Worm (Caenorhabditis elegans) whole organism, midembryonic: ENCODE data around the gene cest-5.2.
"Not testable (repeated sequence)": the region's sequence is repeated elsewhere in the genome, so short reads cannot be mapped to it uniquely, and the experiment has no call there.

Experiments used
- T22C8.4 ChIP-seq: fragments of 200-800 bp; sonication (Bioruptor generic); IDR thresholded peaks from 2 replicates; pipeline ENCODE4 v1.3.6; 2022; ENCODE audit warnings: missing genetic modification characterization, missing compliant biosample characterization
- cog-1 ChIP-seq: sonication (generic microtip); optimal IDR thresholded peaks from 2 replicates; lab custom pipeline; 2016; ENCODE audit warnings: missing genetic modification characterization, missing compliant biosample characterization
- flt-1 ChIP-seq: fragments of 200-800 bp; sonication (Bioruptor generic); IDR thresholded peaks from 2 replicates; pipeline ENCODE4 v1.3.6; 2022; ENCODE audit warnings: missing genetic modification characterization, missing compliant biosample characterization
- klf-2 ChIP-seq: fragments of 200-800 bp; sonication (Bioruptor generic); conservative IDR thresholded peaks from 2 replicates; pipeline ENCODE4 v1.3.6; 2022; ENCODE audit warnings: missing genetic modification reagents, missing genetic modification characterization, missing compliant biosample characterization
- med-1 ChIP-seq: sonication (generic microtip); optimal IDR thresholded peaks from 2 replicates; lab custom pipeline; 2017; ENCODE audit warnings: missing genetic modification characterization, mild to moderate bottlenecking, missing compliant biosample characterization, antibody characterized with exemption, missing genetic modification reagents; ENCODE audit not compliant: insufficient read depth
- ref-1 ChIP-seq: fragments of 200-800 bp; sonication (Bioruptor generic); conservative IDR thresholded peaks from 2 replicates; pipeline ENCODE4 v1.3.6; 2022; ENCODE audit warnings: missing genetic modification reagents, missing genetic modification characterization, missing compliant biosample characterization
- tab-1 ChIP-seq: fragments of 200-800 bp; sonication (Bioruptor generic); IDR thresholded peaks from 2 replicates; pipeline ENCODE4 v1.3.6; 2022; ENCODE audit warnings: missing genetic modification characterization, missing compliant biosample characterization
- ztf-23 ChIP-seq: fragments of 200-800 bp; sonication (Bioruptor generic); IDR thresholded peaks from 2 replicates; pipeline ENCODE4 v1.3.6; 2022; ENCODE audit warnings: missing genetic modification reagents, missing genetic modification characterization, missing compliant biosample characterization
- ztf-29 ChIP-seq: fragments of 200-800 bp; sonication (Bioruptor generic); IDR thresholded peaks from 2 replicates; pipeline ENCODE4 v1.3.6; 2022; ENCODE audit warnings: missing genetic modification reagents, missing genetic modification characterization, missing compliant biosample characterization

Gene cest-5.2

DNA sequence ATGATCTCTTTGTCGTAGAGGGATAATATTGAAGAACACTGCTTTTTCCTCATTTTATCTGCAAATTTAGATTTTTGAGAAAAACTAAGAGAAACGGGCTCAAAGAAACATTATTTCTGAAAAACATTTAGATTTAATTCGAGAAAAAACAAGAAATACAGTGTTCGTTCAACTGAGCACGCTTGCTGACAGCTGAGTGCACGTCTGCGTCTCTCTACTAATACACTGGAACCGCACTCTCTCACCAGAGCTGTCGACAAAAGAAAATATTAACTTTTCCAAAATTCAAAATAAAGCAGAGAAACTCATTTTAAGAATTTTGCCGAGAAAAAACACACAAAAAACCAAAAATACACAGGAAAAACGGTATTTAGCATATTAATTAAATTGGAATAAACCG is 14.4 kb downstream of the cest-5.2 start, which contains the start of gene drh-1:
Gene drh-1 (minus strand): TSS at position 58 of the 400 bp plus-strand sequence.
- TF ChIP-seq klf-2 (GFP tag; lab: Robert Waterston, UW) (no peak), ztf-29 (GFP tag; lab: Robert Waterston, UW) (no peak), med-1 (no peak), cog-1 (no peak), flt-1 (GFP tag; lab: Robert Waterston, UW) (no peak), ref-1 (GFP tag; lab: Robert Waterston, UW) (no peak), T22C8.4 (GFP tag; lab: Robert Waterston, UW) (no peak), ztf-23 (no peak), tab-1 (GFP tag; lab: Robert Waterston, UW) (no peak)

DNA sequence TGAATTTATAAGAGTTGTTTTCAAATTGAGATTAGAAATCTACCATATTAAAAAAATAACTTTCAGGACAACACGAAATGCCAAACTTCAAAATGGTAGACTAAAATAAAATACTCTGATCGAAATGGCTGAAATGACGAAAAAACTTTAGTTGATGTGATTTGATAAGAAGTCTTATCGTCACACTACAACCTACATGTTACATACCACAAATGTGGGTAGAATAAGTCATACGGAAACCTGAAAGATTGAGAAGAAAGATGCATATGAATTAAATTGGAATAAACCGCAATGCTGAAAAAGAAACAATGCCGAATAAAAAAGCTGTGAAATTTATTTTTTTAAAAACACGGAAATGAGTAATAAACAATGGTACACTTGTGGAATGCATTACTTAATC is 20.7 kb downstream of the cest-5.2 start:
- no peak for TF ChIP-seq med-1
- TF ChIP-seq cog-1: no peak
- TF ChIP-seq ztf-29 (GFP tag; lab: Robert Waterston, UW): no peak
- TF ChIP-seq T22C8.4 (GFP tag; lab: Robert Waterston, UW): no peak
- no peak for TF ChIP-seq klf-2 (GFP tag; lab: Robert Waterston, UW)
- TF ChIP-seq flt-1 (GFP tag; lab: Robert Waterston, UW): no peak
- no peak for TF ChIP-seq ztf-23
- no peak for TF ChIP-seq tab-1 (GFP tag; lab: Robert Waterston, UW)
- no peak for TF ChIP-seq ref-1 (GFP tag; lab: Robert Waterston, UW)

DNA sequence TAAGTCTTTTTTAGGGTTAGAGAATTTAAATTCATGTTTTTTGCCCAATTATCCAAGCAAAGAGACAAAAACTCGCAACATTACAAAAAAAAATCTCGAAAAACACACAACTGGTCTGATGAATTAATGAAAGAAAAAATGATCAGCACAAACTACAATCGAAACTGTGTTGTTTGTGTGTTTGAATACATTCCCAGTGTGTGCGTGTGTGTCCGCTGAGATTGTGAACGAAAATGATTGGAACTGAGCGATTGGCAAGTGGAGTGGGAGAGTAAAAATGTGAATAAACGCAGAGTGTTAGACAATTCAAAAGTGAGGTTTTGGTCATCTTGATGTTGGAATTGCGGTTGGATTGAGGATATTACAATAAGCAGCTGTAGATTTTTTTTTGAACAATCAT is 21.1 kb downstream of the cest-5.2 start:
- no peak for TF ChIP-seq ref-1 (GFP tag; lab: Robert Waterston, UW)
- no peak for TF ChIP-seq flt-1 (GFP tag; lab: Robert Waterston, UW)
- TF ChIP-seq med-1: no peak
- no peak for TF ChIP-seq klf-2 (GFP tag; lab: Robert Waterston, UW)
- TF ChIP-seq tab-1 (GFP tag; lab: Robert Waterston, UW): no peak
- no peak for TF ChIP-seq T22C8.4 (GFP tag; lab: Robert Waterston, UW)
- TF ChIP-seq ztf-29 (GFP tag; lab: Robert Waterston, UW): no peak
- no peak for TF ChIP-seq ztf-23
- no peak for TF ChIP-seq cog-1

DNA sequence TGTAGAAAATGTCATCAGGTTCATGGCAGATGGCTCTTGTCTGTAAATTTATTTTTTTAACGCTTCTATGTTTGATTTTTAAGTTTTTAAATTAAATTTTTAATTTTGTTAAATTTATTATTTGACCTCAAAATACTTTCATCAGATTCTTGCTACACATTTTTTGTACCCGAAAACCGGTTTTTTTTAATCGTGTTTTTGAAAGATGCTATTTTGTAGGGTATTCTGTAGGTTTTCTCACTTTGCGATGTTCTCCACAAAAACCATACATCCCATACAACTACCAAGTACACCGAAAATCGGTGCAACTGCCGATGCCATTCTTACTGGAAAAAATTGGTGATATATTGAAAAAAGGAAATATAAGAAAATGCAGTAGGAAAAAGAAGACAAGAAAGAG is 21.9 kb downstream of the cest-5.2 start, which contains the start of gene nstp-2:
Gene nstp-2 (minus strand): TSS at position 326 of the 400 bp plus-strand sequence.
- TF ChIP-seq ref-1 (GFP tag; lab: Robert Waterston, UW) (no peak), tab-1 (GFP tag; lab: Robert Waterston, UW) (no peak), flt-1 (GFP tag; lab: Robert Waterston, UW) (no peak), ztf-29 (GFP tag; lab: Robert Waterston, UW) (no peak), T22C8.4 (GFP tag; lab: Robert Waterston, UW) (no peak), klf-2 (GFP tag; lab: Robert Waterston, UW) (no peak), ztf-23 (no peak), med-1 (no peak), cog-1 (no peak)

DNA sequence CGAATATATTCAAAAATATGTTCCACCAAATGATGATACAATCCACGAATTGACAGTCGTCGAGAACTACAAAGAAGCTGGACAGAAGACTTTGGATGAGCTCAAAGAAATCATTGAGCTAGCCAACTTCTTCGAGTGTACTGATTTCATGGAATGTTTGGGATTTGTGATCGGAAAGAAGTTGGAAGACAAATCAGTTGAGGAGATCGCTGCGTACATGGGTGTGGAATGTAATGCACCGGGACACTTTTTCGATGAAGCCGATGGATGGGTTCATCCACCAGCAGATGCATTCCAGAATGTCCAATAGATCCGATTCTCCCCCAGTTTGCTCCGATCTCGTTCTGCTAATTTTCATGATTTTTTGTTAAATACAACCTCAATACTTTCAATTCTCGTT is 24.2 kb downstream of the cest-5.2 start:
- TF ChIP-seq klf-2 (GFP tag; lab: Robert Waterston, UW) (no peak), cog-1 (no peak), tab-1 (GFP tag; lab: Robert Waterston, UW) (no peak), ztf-23 (no peak), T22C8.4 (GFP tag; lab: Robert Waterston, UW) (no peak), ztf-29 (GFP tag; lab: Robert Waterston, UW) (no peak), med-1 (no peak), ref-1 (GFP tag; lab: Robert Waterston, UW) (no peak), flt-1 (GFP tag; lab: Robert Waterston, UW) (no peak)

DNA sequence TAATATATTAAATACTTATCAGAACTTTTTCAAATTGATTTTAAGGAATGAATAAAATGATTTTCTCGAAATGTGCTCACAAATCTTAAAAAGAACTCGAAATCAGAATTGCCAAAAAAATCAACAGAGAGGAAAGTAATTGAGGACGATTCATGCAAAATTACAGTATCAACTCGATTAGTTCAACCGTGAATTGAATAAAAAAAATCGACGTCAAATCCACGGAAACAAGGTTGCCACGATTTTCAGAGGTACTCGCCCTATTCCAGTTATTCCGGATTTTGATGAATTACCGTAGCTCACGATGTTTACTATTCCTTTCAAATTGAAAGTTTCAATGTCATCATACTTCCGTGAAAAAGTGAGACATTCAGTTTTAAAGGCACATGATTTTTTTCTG is 25.3 kb downstream of the cest-5.2 start, which contains the start of gene F15B10.3:
Gene F15B10.3 (plus strand): TSS at position 301 of the 400 bp plus-strand sequence.
- TF ChIP-seq ref-1 (GFP tag; lab: Robert Waterston, UW) (no peak), tab-1 (GFP tag; lab: Robert Waterston, UW) (no peak), cog-1 (no peak), med-1 (no peak), klf-2 (GFP tag; lab: Robert Waterston, UW) (no peak), flt-1 (GFP tag; lab: Robert Waterston, UW) (no peak), T22C8.4 (GFP tag; lab: Robert Waterston, UW) (no peak), ztf-29 (GFP tag; lab: Robert Waterston, UW) (no peak), ztf-23 (no peak)

DNA sequence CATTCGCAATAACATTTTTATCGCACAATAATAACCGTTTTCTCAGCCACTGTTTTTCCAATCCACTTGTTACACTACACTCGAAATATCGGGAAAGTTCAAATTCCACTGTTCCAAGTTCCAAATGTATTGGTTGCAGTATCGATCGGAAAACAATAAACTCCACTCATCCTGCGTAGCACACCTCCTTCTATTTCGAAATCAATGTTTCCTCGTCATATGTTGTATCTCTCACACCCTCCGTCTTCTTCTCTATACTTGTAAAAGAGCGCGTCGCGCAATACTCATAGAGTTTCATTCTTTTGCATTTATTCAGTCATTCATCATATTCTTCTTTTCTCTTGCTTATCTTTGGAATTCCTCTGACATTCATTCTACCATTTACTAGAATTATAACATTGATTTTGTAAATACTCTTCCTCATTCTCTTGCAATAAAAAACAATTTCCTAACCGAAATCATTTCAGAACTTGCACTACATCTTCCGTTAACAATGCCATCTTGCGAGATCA is 26.5 kb downstream of the cest-5.2 start, which contains the start of gene sup-36:
Gene sup-36 (plus strand): TSS at position 462 of the 512 bp plus-strand sequence.
- TF ChIP-seq med-1: no peak
- peak; percentile 49 for TF ChIP-seq T22C8.4 (GFP tag; lab: Robert Waterston, UW)

DNA sequence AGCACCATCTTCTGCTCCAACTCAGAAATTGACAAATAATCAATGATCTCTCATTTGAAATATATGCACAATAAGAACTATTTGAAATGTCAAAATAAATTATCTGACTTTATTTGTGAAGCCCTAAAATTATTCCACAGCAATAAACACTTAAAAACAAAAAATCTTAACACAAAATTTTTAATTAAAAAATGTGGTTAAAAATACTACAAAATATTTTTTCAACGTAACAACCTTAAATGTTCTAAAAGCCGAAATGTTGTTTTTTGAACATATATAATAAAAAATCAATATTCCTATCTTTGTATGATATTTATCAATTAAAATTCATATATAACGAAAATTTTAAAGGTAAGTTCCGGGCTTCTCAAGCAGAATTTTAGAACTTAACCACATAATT is 28.3 kb downstream of the cest-5.2 start, which contains the start of gene F38A5.8:
Gene F38A5.8 (plus strand): TSS at position 301 of the 400 bp plus-strand sequence.
- TF ChIP-seq ztf-29 (GFP tag; lab: Robert Waterston, UW) (no peak), klf-2 (GFP tag; lab: Robert Waterston, UW) (no peak), ztf-23 (no peak), ref-1 (GFP tag; lab: Robert Waterston, UW) (no peak), cog-1 (no peak), tab-1 (GFP tag; lab: Robert Waterston, UW) (no peak), med-1 (no peak), T22C8.4 (GFP tag; lab: Robert Waterston, UW) (no peak), flt-1 (GFP tag; lab: Robert Waterston, UW) (no peak)

DNA sequence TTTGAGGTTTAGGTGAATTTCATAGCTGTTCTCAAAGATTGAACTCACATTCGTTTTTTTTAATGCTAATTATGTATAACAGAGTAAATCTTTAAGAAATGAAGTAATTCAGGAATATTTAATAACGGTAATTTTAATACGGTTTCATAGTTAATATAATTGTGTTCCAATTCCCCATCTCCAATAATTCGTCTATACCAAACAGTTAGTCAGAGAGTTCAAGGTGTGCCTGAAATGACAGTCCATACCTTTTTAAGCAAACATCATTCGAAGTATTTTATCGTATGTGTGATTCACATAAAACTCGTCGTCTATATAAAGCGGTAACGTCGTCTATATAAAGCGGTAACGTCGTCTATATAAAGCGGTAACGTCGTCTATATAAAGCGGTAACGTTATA is 29.0 kb downstream of the cest-5.2 start, which contains the start of gene nspb-5:
Gene nspb-5 (plus strand): TSS at position 301 of the 400 bp plus-strand sequence.
- not testable (repeated sequence) for TF ChIP-seq ztf-23; tab-1 (GFP tag; lab: Robert Waterston, UW); T22C8.4 (GFP tag; lab: Robert Waterston, UW)

DNA sequence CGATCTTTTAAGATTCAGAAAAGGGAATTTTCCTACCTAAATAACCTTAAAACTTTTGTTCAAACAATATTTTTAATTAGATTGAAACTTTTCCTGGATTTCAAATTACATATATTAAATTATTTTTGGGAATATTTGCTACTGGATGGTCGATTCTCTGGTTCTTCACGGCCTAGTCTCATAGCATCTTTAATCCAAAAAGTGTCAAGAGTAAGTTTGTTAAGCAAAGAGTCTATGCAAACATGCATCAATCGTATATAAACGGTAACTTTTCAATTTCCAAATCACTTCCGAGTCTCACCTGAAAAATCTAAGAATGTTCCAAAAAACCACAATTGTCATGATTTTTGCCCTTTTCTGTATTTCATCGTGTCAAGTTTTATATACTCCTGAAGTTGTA is 29.8 kb downstream of the cest-5.2 start, which contains the start of gene nspb-4:
Gene nspb-4 (plus strand): TSS at position 301 of the 400 bp plus-strand sequence.
- not testable (repeated sequence) for TF ChIP-seq med-1; klf-2 (GFP tag; lab: Robert Waterston, UW); ztf-29 (GFP tag; lab: Robert Waterston, UW)
